Fruit fly (Drosophila melanogaster): ENCODE measurements around the gene Jon66Ci.

Jon66Ci gene

DNA sequence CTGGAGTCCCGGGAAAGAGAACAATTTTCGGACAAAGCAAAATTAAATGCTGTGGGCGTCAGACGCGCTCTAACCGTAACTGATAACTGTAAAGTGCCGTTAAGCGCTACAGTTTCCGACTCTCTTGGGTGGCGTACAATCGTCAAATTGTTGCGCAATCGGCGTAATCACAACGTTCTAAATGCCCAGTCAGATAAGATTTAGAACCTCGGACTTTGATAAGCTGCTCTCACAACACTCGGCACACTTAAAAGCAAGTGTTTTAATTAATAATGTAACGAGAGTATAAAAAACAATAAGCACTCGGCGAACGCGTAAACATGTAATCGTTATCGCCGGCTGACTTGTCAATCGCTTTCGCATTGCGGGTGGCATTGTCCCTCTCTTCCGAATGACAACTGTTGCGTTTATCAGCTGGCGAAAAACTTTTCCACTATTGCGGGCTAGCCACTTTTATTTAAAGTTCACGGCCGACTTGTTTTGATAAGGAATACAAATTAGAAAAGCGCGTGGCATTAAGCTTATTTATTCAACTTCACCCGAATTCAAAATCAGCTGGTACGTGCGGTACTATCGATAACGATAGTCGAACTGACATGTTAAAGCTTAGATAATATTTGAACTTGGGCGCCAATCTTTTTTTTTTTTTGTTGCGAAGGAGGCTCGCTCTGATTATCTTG, 32.4 kb upstream of the Jon66Ci start (continued):
- TF ChIP-seq Hey (tag; optimal IDR thresholded peaks at IDR 0.05) (peak; percentile 46), vvl (GFP tag; IDR thresholded peaks at IDR 0.05) (peak; percentile 29; the same call in 1 of the 2 replicates), CG9437 (GFP tag; optimal IDR thresholded peaks at IDR 0.05) (peak; percentile 10), ssp (GFP tag; IDR thresholded peaks at IDR 0.05) (no peak), CG9609 (GFP tag; optimal IDR thresholded peaks at IDR 0.05) (no peak), Dll (GFP tag; IDR thresholded peaks at IDR 0.05; ENCODE audit: partially characterized antibody) (peak; percentile 74; the same call in 3 of the 4 replicates), CG43689 (GFP tag; IDR thresholded peaks at IDR 0.05) (no peak), TFAM (GFP tag; optimal IDR thresholded peaks at IDR 0.05) (no peak), CG17361 (GFP tag; IDR thresholded peaks at IDR 0.05) (no peak), CTCF (GFP tag; optimal IDR thresholded peaks at IDR 0.05) (peak; percentile 38), ato (GFP tag; IDR thresholded peaks at IDR 0.05; ENCODE audit: partially characterized antibody) (peak; percentile 41; the same call in 1 of the 2 replicates), CG10543 (GFP tag; optimal IDR thresholded peaks at IDR 0.05) (peak; percentile 76), pan (optimal IDR thresholded peaks at IDR 0.05) (no peak), pan (GFP tag; optimal IDR thresholded peaks at IDR 0.05 in 1 of 2, IDR thresholded peaks at IDR 0.05 in 1 of 2) (no peak), peb (GFP tag; IDR thresholded peaks at IDR 0.05) (no peak), Hr51 (GFP tag; optimal IDR thresholded peaks at IDR 0.05) (no peak), row (GFP tag; IDR thresholded peaks at IDR 0.05) (no peak), zf30C (GFP tag; optimal IDR thresholded peaks at IDR 0.05) (no peak), tna (GFP tag; IDR thresholded peaks at IDR 0.05; ENCODE audit: partially characterized antibody) (peak; percentile 67), kni (GFP tag; optimal IDR thresholded peaks at IDR 0.05) (no peak), CG34376 (GFP tag; optimal IDR thresholded peaks at IDR 0.05) (peak; percentile 95), ro (GFP tag; IDR thresholded peaks at IDR 0.05) (no peak), CG12744 (GFP tag; optimal IDR thresholded peaks at IDR 0.05) (no peak), Pdp1 (GFP tag; optimal IDR thresholded peaks at IDR 0.05) (peak in 1 of 2 experiments; percentile 100), E2f2 (GFP tag; IDR thresholded peaks at IDR 0.05) (peak; percentile 88), gro (GFP tag; optimal IDR thresholded peaks at IDR 0.05) (no peak), CG7357 (GFP tag; IDR thresholded peaks at IDR 0.05) (no peak), CG14860 (GFP tag; IDR thresholded peaks at IDR 0.05; ENCODE audit: partially characterized antibody) (peak; percentile 65; the same call in 1 of the 3 replicates), GATAe (GFP tag; conservative IDR thresholded peaks at IDR 0.05) (peak; percentile 50), CG31224 (GFP tag; IDR thresholded peaks at IDR 0.05) (no peak), CG7786 (GFP tag; optimal IDR thresholded peaks at IDR 0.05) (no peak), Poxn (GFP tag; IDR thresholded peaks at IDR 0.05) (no peak), run (tag; optimal IDR thresholded peaks at IDR 0.05) (no peak), CG7963 (GFP tag; IDR thresholded peaks at IDR 0.05; ENCODE audit: partially characterized antibody) (0 out of 3 replicates have a peak, but pooled peaks have one; percentile 17), HmgD (GFP tag; optimal IDR thresholded peaks at IDR 0.05) (no peak), CG16813 (GFP tag; IDR thresholded peaks at IDR 0.05; ENCODE audit: partially characterized antibody) (peak; percentile 52; the same call in 1 of the 3 replicates), Sox102F (GFP tag; optimal IDR thresholded peaks at IDR 0.05) (no peak), Dref (GFP tag; IDR thresholded peaks at IDR 0.05) (peak; percentile 62), pzg (GFP tag; optimal IDR thresholded peaks at IDR 0.05) (peak; percentile 32), ttk (GFP tag; IDR thresholded peaks at IDR 0.05) (no peak), CG34224 (GFP tag; IDR thresholded peaks at IDR 0.05; ENCODE audit: partially characterized antibody) (peak; percentile 75), CG13287 (GFP tag; IDR thresholded peaks at IDR 0.05; ENCODE audit: partially characterized antibody) (peak; percentile 76), BEAF-32 (GFP tag; optimal IDR thresholded peaks at IDR 0.05) (peak; percentile 62), Oaz (GFP tag; IDR thresholded peaks at IDR 0.05) (no peak), Aef1 (GFP tag; IDR thresholded peaks at IDR 0.05) (no peak), CG14965 (GFP tag; optimal IDR thresholded peaks at IDR 0.05; ENCODE audit: borderline replicate concordance) (no peak), CG2116 (GFP tag; optimal IDR thresholded peaks at IDR 0.05) (peak; percentile 58), mld (GFP tag; IDR thresholded peaks at IDR 0.05; ENCODE audit: partially characterized antibody) (0 out of 3 replicates have a peak, but pooled peaks have one; percentile 61), gem (tag; optimal IDR thresholded peaks at IDR 0.05) (no peak)

All from whole organism, embryonic.